Fruit fly (Drosophila melanogaster) whole organism, embryonic: ENCODE results near the gene CG5909.

Experiments used
- Atf-2 ChIP-seq: fragments of 200-800 bp; sonication (Bioruptor generic); optimal IDR thresholded peaks from 2 replicates; lab custom pipeline; 2016; ENCODE audit warnings: missing biosample characterization, missing genetic modification characterization
- Awh ChIP-seq: fragments of 200-800 bp; sonication (Bioruptor generic); IDR thresholded peaks from 2 replicates; pipeline ENCODE4, ENCODE4 v1.3.6; 2022; ENCODE audit warnings: missing biosample characterization, missing genetic modification characterization
- CG10543 ChIP-seq: fragments of 200-800 bp; sonication (Bioruptor generic); optimal IDR thresholded peaks from 3 replicates; lab custom pipeline; 2017; ENCODE audit warnings: missing biosample characterization, mild to moderate bottlenecking, missing genetic modification characterization, moderate library complexity
- CG10565 ChIP-seq: fragments of 200-800 bp; sonication (Bioruptor generic); optimal IDR thresholded peaks from 3 replicates; lab custom pipeline; 2016; ENCODE audit warnings: missing biosample characterization, mild to moderate bottlenecking, missing genetic modification characterization
- CG11085 ChIP-seq: fragments of 200-800 bp; sonication (Bioruptor generic); IDR thresholded peaks from 2 replicates; pipeline ENCODE4 v1.3.6; 2022; ENCODE audit warnings: missing biosample characterization, missing genetic modification characterization
- CG14014 ChIP-seq: fragments of 200-800 bp; sonication (Bioruptor generic); IDR thresholded peaks from 2 replicates; pipeline ENCODE4 v1.3.6; 2022; ENCODE audit warnings: missing biosample characterization, missing genetic modification characterization
- CG1602 ChIP-seq: fragments of 200-800 bp; sonication (Bioruptor generic); optimal IDR thresholded peaks from 3 replicates; lab custom pipeline; 2016; ENCODE audit warnings: missing biosample characterization, missing genetic modification characterization
- CG1647 ChIP-seq: fragments of 200-800 bp; sonication (Bioruptor generic); optimal IDR thresholded peaks from 3 replicates; lab custom pipeline; 2016; ENCODE audit warnings: missing biosample characterization, missing genetic modification characterization
- CG17385 ChIP-seq: fragments of 200-800 bp; sonication (Bioruptor generic); optimal IDR thresholded peaks from 3 replicates; lab custom pipeline; 2018; ENCODE audit warnings: missing biosample characterization, mild to moderate bottlenecking, missing genetic modification characterization
- CG18011 ChIP-seq: fragments of 200-800 bp; sonication (Bioruptor generic); optimal IDR thresholded peaks from 2 replicates; lab custom pipeline; 2017; ENCODE audit warnings: missing biosample characterization, missing genetic modification characterization, mild to moderate bottlenecking, moderate library complexity, missing genotype
- CG2120 ChIP-seq: fragments of 200-800 bp; sonication (Bioruptor generic); optimal IDR thresholded peaks from 3 replicates; lab custom pipeline; 2016; ENCODE audit warnings: missing biosample characterization, missing genetic modification characterization
- CG3065 ChIP-seq: fragments of 200-800 bp; sonication (Bioruptor generic); optimal IDR thresholded peaks from 2 replicates; lab custom pipeline; 2016; ENCODE audit warnings: missing biosample characterization, missing genetic modification characterization
- CG34224 ChIP-seq: fragments of 200-800 bp; sonication (Bioruptor generic); IDR thresholded peaks from 3 replicates; pipeline ENCODE4 v1.3.6; 2022; ENCODE audit warnings: missing biosample characterization, missing genetic modification characterization; ENCODE audit not compliant: partially characterized antibody
- CG6175 ChIP-seq: fragments of 200-800 bp; sonication (Bioruptor generic); IDR thresholded peaks from 3 replicates; pipeline ENCODE4 v1.3.6; 2022; ENCODE audit warnings: missing biosample characterization, missing genetic modification characterization
- CG6854 ChIP-seq: fragments of 200-800 bp; sonication (Bioruptor generic); optimal IDR thresholded peaks from 3 replicates; lab custom pipeline; 2017; ENCODE audit warnings: missing biosample characterization, mild to moderate bottlenecking, missing genetic modification characterization
- CG8089 ChIP-seq: fragments of 200-800 bp; sonication (Bioruptor generic); optimal IDR thresholded peaks from 3 replicates; lab custom pipeline; 2016; ENCODE audit warnings: missing biosample characterization, missing genetic modification characterization
- CG9215 ChIP-seq: fragments of 200-800 bp; sonication (Bioruptor generic); IDR thresholded peaks from 2 replicates; pipeline ENCODE4 v1.3.6; 2022; ENCODE audit warnings: missing biosample characterization, missing genetic modification characterization
- D ChIP-seq, 2 experiments: fragments of 200-800 bp in 1 of 2; fragments of >200 bp in 1 of 2; sonication (Bioruptor generic) in 1 of 2; optimal IDR thresholded peaks; 2 replicates in 1 of 2; 3 replicates in 1 of 2; lab custom pipeline; 2017; ENCODE audit warnings: mild to moderate bottlenecking in 1 of 2, missing biosample characterization in 1 of 2, missing genetic modification characterization in 1 of 2, missing genetic modification reagents in 1 of 2
- Fer1 ChIP-seq: fragments of 200-800 bp; sonication (Bioruptor generic); optimal IDR thresholded peaks from 2 replicates; lab custom pipeline; 2017; ENCODE audit warnings: missing biosample characterization, mild to moderate bottlenecking, missing genetic modification characterization
- Hmr ChIP-seq: fragments of 200-800 bp; sonication (Bioruptor generic); optimal IDR thresholded peaks from 3 replicates; lab custom pipeline; 2017; ENCODE audit warnings: mild to moderate bottlenecking, missing biosample characterization, missing genetic modification reagents, missing genetic modification characterization
- Lpt ChIP-seq: fragments of >200 bp; optimal IDR thresholded peaks from 2 replicates; lab custom pipeline; 2018; ENCODE audit warnings: missing biosample characterization, missing genetic modification characterization
- Ptx1 ChIP-seq: fragments of 200-800 bp; sonication (Bioruptor generic); IDR thresholded peaks from 2 replicates; pipeline ENCODE4 v1.3.6; 2022; ENCODE audit warnings: missing biosample characterization, missing genetic modification characterization
- Ravus ChIP-seq: fragments of 200-800 bp; sonication (Bioruptor generic); IDR thresholded peaks from 2 replicates; pipeline ENCODE4 v1.3.6; 2022; ENCODE audit warnings: missing biosample characterization, missing genetic modification characterization
- Rfx ChIP-seq: fragments of 200-800 bp; sonication (Bioruptor generic); IDR thresholded peaks from 2 replicates; pipeline ENCODE4 v1.3.6; 2022; ENCODE audit warnings: missing biosample characterization, missing genetic modification characterization
- Sox102F ChIP-seq: fragments of 200-800 bp; sonication (Bioruptor generic); optimal IDR thresholded peaks from 2 replicates; lab custom pipeline; 2018; ENCODE audit warnings: missing biosample characterization, mild to moderate bottlenecking, missing genetic modification characterization, moderate library complexity
- al ChIP-seq: fragments of 200-800 bp; sonication (Bioruptor generic); IDR thresholded peaks from 2 replicates; pipeline ENCODE4 v1.3.6; 2022; ENCODE audit warnings: missing biosample characterization, missing genetic modification characterization
- ato ChIP-seq: fragments of 200-800 bp; sonication (Bioruptor generic); IDR thresholded peaks from 2 replicates; pipeline ENCODE4 v1.3.6; 2022; ENCODE audit warnings: missing biosample characterization, missing genetic modification characterization; ENCODE audit not compliant: partially characterized antibody
- bigmax ChIP-seq: fragments of 200-800 bp; sonication (Bioruptor generic); optimal IDR thresholded peaks from 2 replicates; lab custom pipeline; 2018; ENCODE audit warnings: missing biosample characterization, mild to moderate bottlenecking, missing genetic modification characterization
- br ChIP-seq: fragments of >200 bp; optimal IDR thresholded peaks from 2 replicates; lab custom pipeline; 2017
- chinmo ChIP-seq: fragments of 200-800 bp; sonication (Bioruptor generic); IDR thresholded peaks from 4 replicates; pipeline ENCODE4 v1.3.6; 2022; ENCODE audit warnings: missing biosample characterization, missing genetic modification characterization; ENCODE audit not compliant: partially characterized antibody
- croc ChIP-seq: fragments of 200-800 bp; sonication (Bioruptor generic); conservative IDR thresholded peaks from 3 replicates; pipeline ENCODE4 v1.3.6; 2022; ENCODE audit warnings: missing biosample characterization, missing genetic modification characterization
- cwo ChIP-seq: fragments of 200-800 bp; sonication (Bioruptor generic); optimal IDR thresholded peaks from 3 replicates; lab custom pipeline; 2017; ENCODE audit warnings: missing biosample characterization, missing genetic modification characterization, mild to moderate bottlenecking, moderate library complexity, missing genetic modification reagents
- dan ChIP-seq: fragments of 200-800 bp; sonication (Bioruptor generic); IDR thresholded peaks from 2 replicates; pipeline ENCODE4 v1.3.6; 2022; ENCODE audit warnings: missing biosample characterization, missing genetic modification characterization
- en ChIP-seq: fragments of 200-800 bp; sonication (Bioruptor generic); optimal IDR thresholded peaks from 2 replicates; lab custom pipeline; 2016; ENCODE audit warnings: missing biosample characterization, missing genetic modification characterization
- esg ChIP-seq: fragments of 200-800 bp; sonication (Bioruptor generic); conservative IDR thresholded peaks from 2 replicates; pipeline ENCODE4 v1.3.6; 2022; ENCODE audit warnings: missing biosample characterization, missing genetic modification characterization
- fd102C ChIP-seq: fragments of 200-800 bp; sonication (Bioruptor generic); optimal IDR thresholded peaks from 2 replicates; lab custom pipeline; 2018; ENCODE audit warnings: missing biosample characterization, mild to moderate bottlenecking, missing genetic modification characterization, moderate library complexity
- fd96Cb ChIP-seq: fragments of 200-800 bp; sonication (Bioruptor generic); optimal IDR thresholded peaks from 2 replicates; lab custom pipeline; 2018; ENCODE audit warnings: missing biosample characterization, mild to moderate bottlenecking, missing genetic modification characterization, moderate library complexity
- gfzf ChIP-seq: fragments of 200-800 bp; sonication (Bioruptor generic); optimal IDR thresholded peaks from 2 replicates; lab custom pipeline; 2016; ENCODE audit warnings: missing biosample characterization, mild to moderate bottlenecking, missing genetic modification characterization, moderate library complexity
- inv ChIP-seq: fragments of 200-800 bp; sonication (Bioruptor generic); IDR thresholded peaks from 2 replicates; pipeline ENCODE4 v1.3.6; 2022; ENCODE audit warnings: missing biosample characterization, missing genetic modification characterization; ENCODE audit not compliant: partially characterized antibody
- klu ChIP-seq: fragments of 200-800 bp; sonication (Bioruptor generic); IDR thresholded peaks from 2 replicates; pipeline ENCODE4 v1.3.6; 2022; ENCODE audit warnings: missing biosample characterization, missing genetic modification characterization
- lilli ChIP-seq: fragments of 200-800 bp; sonication (Bioruptor generic); optimal IDR thresholded peaks from 3 replicates; lab custom pipeline; 2016; ENCODE audit warnings: missing biosample characterization, missing genetic modification characterization
- pita ChIP-seq: fragments of 200-800 bp; sonication (Bioruptor generic); optimal IDR thresholded peaks from 2 replicates; lab custom pipeline; 2017; ENCODE audit warnings: missing biosample characterization, mild to moderate bottlenecking, missing genetic modification characterization
- ro ChIP-seq: fragments of 200-800 bp; sonication (Bioruptor generic); IDR thresholded peaks from 2 replicates; pipeline ENCODE4 v1.3.6; 2022; ENCODE audit warnings: missing biosample characterization, missing genetic modification characterization
- sc ChIP-seq, 3 experiments: fragments of >200 bp in 2 of 3; fragments of 200-800 bp in 1 of 3; sonication (Bioruptor generic) in 1 of 3; optimal IDR thresholded peaks; 2 replicates in 2 of 3; 3 replicates in 1 of 3; lab custom pipeline; 2017; ENCODE audit warnings: mild to moderate bottlenecking in 1 of 3, missing biosample characterization in 1 of 3, missing genetic modification characterization in 1 of 3, missing genetic modification reagents in 1 of 3
- sens-2 ChIP-seq: fragments of 200-800 bp; sonication (Bioruptor generic); IDR thresholded peaks from 2 replicates; pipeline ENCODE4 v1.3.6; 2022; ENCODE audit warnings: missing biosample characterization, missing genetic modification characterization
- sima ChIP-seq: fragments of 200-800 bp; sonication (Bioruptor generic); optimal IDR thresholded peaks from 2 replicates; lab custom pipeline; 2016; ENCODE audit warnings: missing biosample characterization, missing genetic modification characterization
- so ChIP-seq: fragments of 200-800 bp; sonication (Bioruptor generic); IDR thresholded peaks from 3 replicates; pipeline ENCODE4 v1.3.6; 2022; ENCODE audit warnings: missing biosample characterization, missing genetic modification characterization
- sqz ChIP-seq: fragments of 200-800 bp; sonication (Bioruptor generic); optimal IDR thresholded peaks from 3 replicates; lab custom pipeline; 2018; ENCODE audit warnings: missing biosample characterization, mild to moderate bottlenecking, missing genetic modification characterization
- stwl ChIP-seq: fragments of 200-800 bp; sonication (Bioruptor generic); optimal IDR thresholded peaks from 3 replicates; lab custom pipeline; 2018; ENCODE audit warnings: missing biosample characterization, mild to moderate bottlenecking, missing genetic modification characterization, moderate library complexity
- zen2 ChIP-seq: fragments of 200-800 bp; sonication (Bioruptor generic); IDR thresholded peaks from 3 replicates; pipeline ENCODE4 v1.3.6; 2022; ENCODE audit warnings: missing biosample characterization, missing genetic modification characterization; ENCODE audit not compliant: partially characterized antibody

CG5909 gene

dm6 chr3R:27116465-27117092 is 44.4 kb upstream of the CG5909 start, which contains the start of the genes CG6066 and CG5880 (continued):
- TF ChIP-seq sens-2 (GFP tag; lab: Robert Waterston, UW) (no peak), CG18011 (GFP tag; lab: Kevin White, UChicago) (no peak), CG34224 (GFP tag; lab: Robert Waterston, UW) (peak; percentile 89), CG14014 (GFP tag; lab: Robert Waterston, UW) (no peak), stwl (peak; percentile 74), Ravus (no peak), CG8089 (GFP tag; lab: Kevin White, UChicago) (no peak), CG1602 (no peak), D (optimal IDR thresholded peaks at IDR 0.05; lab: Kevin White, UChicago) (no peak), D (GFP tag; optimal IDR thresholded peaks at IDR 0.05; lab: Kevin White, UChicago) (no peak), cwo (GFP tag; lab: Kevin White, UChicago) (no peak), Hmr (GFP tag; lab: Kevin White, UChicago) (no peak), Atf-2 (GFP tag; lab: Kevin White, UChicago) (no peak), Sox102F (GFP tag; lab: Kevin White, UChicago) (no peak), Rfx (no peak), gfzf (GFP tag; lab: Kevin White, UChicago) (peak; percentile 47), CG6854 (GFP tag; lab: Kevin White, UChicago) (no peak), Lpt (GFP tag; lab: Kevin White, UChicago) (no peak), pita (GFP tag; lab: Kevin White, UChicago) (no peak), CG9215 (GFP tag; lab: Robert Waterston, UW) (no peak), lilli (no peak), Awh (GFP tag; lab: Robert Waterston, UW) (no peak), CG17385 (GFP tag; lab: Kevin White, UChicago) (no peak), CG10543 (GFP tag; lab: Kevin White, UChicago) (no peak), CG2120 (GFP tag; lab: Kevin White, UChicago) (no peak), ato (peak; percentile 83), klu (no peak), CG11085 (GFP tag; lab: Robert Waterston, UW) (no peak), ro (GFP tag; lab: Robert Waterston, UW) (no peak), sima (no peak), sc (optimal IDR thresholded peaks at IDR 0.05; lab: Kevin White, UChicago) (no peak), sc (GFP tag; optimal IDR thresholded peaks at IDR 0.05; lab: Kevin White, UChicago) (no peak), CG1647 (GFP tag; lab: Kevin White, UChicago) (no peak), al (GFP tag; lab: Robert Waterston, UW) (no peak), en (no peak), br (lab: Kevin White, UChicago) (no peak), dan (GFP tag; lab: Robert Waterston, UW) (no peak), zen2 (GFP tag; lab: Robert Waterston, UW) (peak; percentile 73; the same call in 2 of the 3 replicates), chinmo (GFP tag; lab: Robert Waterston, UW) (peak; percentile 79; the same call in 1 of the 4 replicates), CG3065 (GFP tag; lab: Kevin White, UChicago) (no peak), sqz (GFP tag; lab: Kevin White, UChicago) (no peak), CG6175 (GFP tag; lab: Robert Waterston, UW) (no peak), CG10565 (GFP tag; lab: Kevin White, UChicago) (no peak), fd96Cb (tag; lab: Kevin White, UChicago) (no peak), so (GFP tag; lab: Robert Waterston, UW) (no peak), croc (GFP tag; lab: Robert Waterston, UW) (no peak), esg (no peak), inv (GFP tag; lab: Robert Waterston, UW) (peak; percentile 70), fd102C (GFP tag; lab: Kevin White, UChicago) (no peak), Ptx1 (GFP tag; lab: Robert Waterston, UW) (no peak), bigmax (GFP tag; lab: Kevin White, UChicago) (no peak), Fer1 (GFP tag; lab: Kevin White, UChicago) (no peak)
